In genomic region chrV:8534534-8535283, ce11 we compare ENCODE assay signal across 5 worm cellular contexts.
TF ChIP-seq lines count a peak whose summit lies in the region.

Gene his-6, minus strand, starts transcription at chrV:8534977.
Gene his-5, plus strand, starts transcription at chrV:8535214.

TF ChIP-seq in whole organism, L1 larva, 84 proteins besides CTCF, POLR2A, EP300 and RAD21:
- TF ChIP-seq nhr-71 (tag; optimal IDR thresholded peaks at IDR 0.05; lab: Kevin White, UChicago) (peak; percentile 50), rnt-1 (tag; optimal IDR thresholded peaks at IDR 0.05; lab: Kevin White, UChicago) (peak; percentile 23), grh-1 (GFP tag; IDR thresholded peaks at IDR 0.05; lab: Robert Waterston, UW) (peak; percentile 88), nhr-47 (tag; optimal IDR thresholded peaks at IDR 0.05; lab: Kevin White, UChicago) (peak; percentile 44), lin-14 (GFP tag; optimal IDR thresholded peaks at IDR 0.05; lab: Kevin White, UChicago) (peak; percentile 80), nhr-20 (tag; optimal IDR thresholded peaks at IDR 0.05; lab: Kevin White, UChicago) (peak; percentile 43), nhr-85 (tag; lab: Kevin White, UChicago) (peak; percentile 76), nhr-90 (tag; optimal IDR thresholded peaks at IDR 0.05; lab: Kevin White, UChicago; ENCODE audit: poor library complexity) (peak; percentile 30), snu-23 (GFP tag; optimal IDR thresholded peaks at IDR 0.05; lab: Kevin White, UChicago) (peak; percentile 41), swsn-7 (tag; optimal IDR thresholded peaks at IDR 0.05; lab: Kevin White, UChicago) (peak; percentile 62), isw-1 (GFP tag; IDR thresholded peaks at IDR 0.05; lab: Robert Waterston, UW) (peak; percentile 24; the same call in 1 of the 2 replicates), nhr-19 (GFP tag; conservative IDR thresholded peaks at IDR 0.05; lab: Robert Waterston, UW) (peak; percentile 66), ztf-11 (tag; optimal IDR thresholded peaks at IDR 0.05; lab: Kevin White, UChicago) (peak in 1 of 2 experiments; percentile 60), ceh-88 (GFP tag; IDR thresholded peaks at IDR 0.05; lab: Robert Waterston, UW) (peak; percentile 8; the same call in 1 of the 2 replicates), efl-3 (GFP tag; optimal IDR thresholded peaks at IDR 0.05; lab: Kevin White, UChicago) (peak; percentile 17)

TF ChIP-seq in whole organism, L3 larva, 47 proteins besides CTCF, POLR2A, EP300 and RAD21:
- TF ChIP-seq elt-2 (tag; optimal IDR thresholded peaks at IDR 0.05; lab: Kevin White, UChicago): peak; percentile 23
- peak; percentile 50 for TF ChIP-seq nhr-25 (tag; optimal IDR thresholded peaks at IDR 0.05; lab: Kevin White, UChicago)
- TF ChIP-seq nhr-43 (tag; optimal IDR thresholded peaks at IDR 0.05; lab: Kevin White, UChicago; ENCODE audit: poor library complexity, severe bottlenecking): peak; percentile 26

TF ChIP-seq in whole organism, early embryonic, 17 proteins besides CTCF, POLR2A, EP300 and RAD21:
- TF ChIP-seq sea-1 (GFP tag; conservative IDR thresholded peaks at IDR 0.05; lab: Robert Waterston, UW) (peak; percentile 75; the same call in 1 of the 2 replicates), tbx-37 (GFP tag; conservative IDR thresholded peaks at IDR 0.05; lab: Robert Waterston, UW) (peak; percentile 63; the same call in 1 of the 2 replicates), tbx-11 (GFP tag; IDR thresholded peaks at IDR 0.05; lab: Robert Waterston, UW) (peak; percentile 52; the same call in 1 of the 2 replicates), flt-1 (GFP tag; IDR thresholded peaks at IDR 0.05; lab: Robert Waterston, UW) (peak; percentile 65; the same call in 1 of the 2 replicates), pes-1 (GFP tag; IDR thresholded peaks at IDR 0.05; lab: Robert Waterston, UW) (peak; percentile 70), hmg-4 (GFP tag; optimal IDR thresholded peaks at IDR 0.05; lab: Kevin White, UChicago) (peak; percentile 42), scrt-1 (GFP tag; IDR thresholded peaks at IDR 0.05; lab: Robert Waterston, UW) (0 out of 2 replicates have a peak, but pooled peaks have one; percentile 53), ama-1 (optimal IDR thresholded peaks at IDR 0.05; lab: Kevin White, UChicago) (peak; percentile 91)

TF ChIP-seq in whole organism, midembryonic, 9 proteins besides CTCF, POLR2A, EP300 and RAD21:
- TF ChIP-seq klf-2 (GFP tag; conservative IDR thresholded peaks at IDR 0.05; lab: Robert Waterston, UW): 0 out of 2 replicates have a peak, but pooled peaks have one; percentile 29
- peak; percentile 72 for TF ChIP-seq flt-1 (GFP tag; IDR thresholded peaks at IDR 0.05; lab: Robert Waterston, UW)
- TF ChIP-seq ztf-29 (GFP tag; IDR thresholded peaks at IDR 0.05; lab: Robert Waterston, UW): peak; percentile 31; the same call in 1 of the 2 replicates
- TF ChIP-seq ztf-23 (GFP tag; IDR thresholded peaks at IDR 0.05; lab: Robert Waterston, UW): peak; percentile 73; the same call in 1 of the 2 replicates
- peak; percentile 2 for TF ChIP-seq cog-1 (tag; optimal IDR thresholded peaks at IDR 0.05; lab: Kevin White, UChicago)

TF ChIP-seq in whole organism, young adult, 124 proteins besides CTCF, POLR2A, EP300 and RAD21:
- TF ChIP-seq dox-1 (GFP tag; IDR thresholded peaks at IDR 0.05; lab: Robert Waterston, UW) (peak; percentile 69), F39B2.1 (GFP tag; IDR thresholded peaks at IDR 0.05; lab: Robert Waterston, UW) (peak; percentile 98), mcd-1 (GFP tag; IDR thresholded peaks at IDR 0.05; lab: Robert Waterston, UW) (0 out of 2 replicates have a peak, but pooled peaks have one; percentile 36), hmg-1.2 (GFP tag; IDR thresholded peaks at IDR 0.05; lab: Robert Waterston, UW) (peak; percentile 30; the same call in 1 of the 2 replicates), D2030.7 (GFP tag; IDR thresholded peaks at IDR 0.05; lab: Robert Waterston, UW) (peak; percentile 35; the same call in 1 of the 2 replicates), pbrm-1 (GFP tag; IDR thresholded peaks at IDR 0.05; lab: Robert Waterston, UW) (0 out of 2 replicates have a peak, but pooled peaks have one; percentile 30), C06A6.2 (GFP tag; conservative IDR thresholded peaks at IDR 0.05; lab: Robert Waterston, UW) (peak; percentile 58; the same call in 1 of the 2 replicates), sea-2 (GFP tag; IDR thresholded peaks at IDR 0.05; lab: Robert Waterston, UW) (0 out of 2 replicates have a peak, but pooled peaks have one; percentile 10)
